Fruit fly (Drosophila melanogaster): ENCODE results near the gene JMJD7.

JMJD7 gene

DNA sequence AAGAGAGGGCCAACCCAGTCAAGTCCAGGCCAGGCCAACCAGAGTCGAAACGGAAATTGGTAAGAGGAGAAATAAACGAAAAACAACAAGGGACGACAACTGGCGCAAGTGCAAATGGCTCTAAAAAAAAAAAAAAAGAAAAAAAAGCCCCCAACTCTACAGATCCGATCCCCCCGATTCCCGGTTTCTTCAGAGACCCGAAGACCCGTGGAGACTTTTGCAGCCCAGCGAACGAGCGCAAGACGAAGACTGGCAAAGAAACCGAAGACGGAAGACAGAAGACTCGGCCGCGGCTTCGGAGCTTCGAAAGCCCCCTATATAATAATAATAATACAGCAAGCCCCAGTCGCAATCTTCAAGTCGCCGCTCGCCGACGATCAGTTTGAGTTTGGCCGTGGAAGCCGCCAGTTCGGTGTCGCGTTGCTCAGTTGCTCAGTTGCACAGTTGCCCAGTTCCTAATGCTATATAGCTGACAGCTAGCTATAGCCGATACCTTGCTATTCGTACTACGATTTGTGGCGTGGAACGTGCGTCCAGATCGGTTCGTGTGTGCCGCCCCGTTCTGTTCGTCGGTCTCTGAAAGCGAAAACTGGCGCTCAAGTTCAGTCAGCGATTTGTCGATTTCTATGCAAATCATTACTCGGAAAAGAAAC lies 44.4 kb upstream of the JMJD7 start (continued):
- 0 out of 2 replicates have a peak, but pooled peaks have one; percentile 24 for TF ChIP-seq unc-4 (GFP tag; IDR thresholded peaks at IDR 0.05; ENCODE audit: partially characterized antibody)
- TF ChIP-seq ato (GFP tag; IDR thresholded peaks at IDR 0.05; ENCODE audit: partially characterized antibody) = no peak
- TF ChIP-seq CG30020 (tag; optimal IDR thresholded peaks at IDR 0.05) = no peak
- TF ChIP-seq CG1832 (GFP tag; optimal IDR thresholded peaks at IDR 0.05) = no peak
- no peak for TF ChIP-seq dmrt99B (tag; optimal IDR thresholded peaks at IDR 0.05)
- TF ChIP-seq CG8765 (GFP tag; IDR thresholded peaks at IDR 0.05) = no peak
- no peak for TF ChIP-seq CG2889 (GFP tag; IDR thresholded peaks at IDR 0.05)
- TF ChIP-seq CG34422 (GFP tag; IDR thresholded peaks at IDR 0.05) = 0 out of 3 replicates have a peak, but pooled peaks have one; percentile 18
- TF ChIP-seq az2 (GFP tag; optimal IDR thresholded peaks at IDR 0.05) = no peak
- no peak for TF ChIP-seq Dref (GFP tag; IDR thresholded peaks at IDR 0.05)
- no peak for TF ChIP-seq pfk (GFP tag; optimal IDR thresholded peaks at IDR 0.05)
- no peak for TF ChIP-seq repo (GFP tag; optimal IDR thresholded peaks at IDR 0.05)
- no peak for TF ChIP-seq CG31441 (GFP tag; IDR thresholded peaks at IDR 0.05)
- TF ChIP-seq Hsf (GFP tag; optimal IDR thresholded peaks at IDR 0.05) = no peak
- no peak for TF ChIP-seq bab2 (GFP tag; optimal IDR thresholded peaks at IDR 0.05)
- TF ChIP-seq B-H2 (GFP tag; optimal IDR thresholded peaks at IDR 0.05) = no peak
- TF ChIP-seq CG6765 (GFP tag; optimal IDR thresholded peaks at IDR 0.05) = no peak
- no peak for TF ChIP-seq nmo (GFP tag; optimal IDR thresholded peaks at IDR 0.05)
- TF ChIP-seq tup (GFP tag; optimal IDR thresholded peaks at IDR 0.05) = no peak
- TF ChIP-seq CG13296 (GFP tag; optimal IDR thresholded peaks at IDR 0.05) = peak; percentile 1
- TF ChIP-seq dan (GFP tag; IDR thresholded peaks at IDR 0.05) = no peak
- TF ChIP-seq CG10959 (GFP tag; IDR thresholded peaks at IDR 0.05) = no peak
- TF ChIP-seq Asciz (GFP tag; optimal IDR thresholded peaks at IDR 0.05) = no peak
- no peak for TF ChIP-seq CG10565 (GFP tag; optimal IDR thresholded peaks at IDR 0.05)
- no peak for TF ChIP-seq CG11093 (GFP tag; IDR thresholded peaks at IDR 0.05)
- no peak for TF ChIP-seq Nf-YC (tag; optimal IDR thresholded peaks at IDR 0.05)
- no peak for TF ChIP-seq hth (optimal IDR thresholded peaks at IDR 0.05)
- TF ChIP-seq Hr51 (GFP tag; optimal IDR thresholded peaks at IDR 0.05) = no peak
- TF ChIP-seq CG10209 (GFP tag; optimal IDR thresholded peaks at IDR 0.05) = no peak
- no peak for TF ChIP-seq CG4707 (GFP tag; optimal IDR thresholded peaks at IDR 0.05)
- no peak for TF ChIP-seq insv (GFP tag; optimal IDR thresholded peaks at IDR 0.05)
- TF ChIP-seq CG18764 (GFP tag; optimal IDR thresholded peaks at IDR 0.05) = no peak
- TF ChIP-seq CG2678 (tag; optimal IDR thresholded peaks at IDR 0.05) = no peak
- TF ChIP-seq tgo (GFP tag; IDR thresholded peaks at IDR 0.05) = no peak
- peak; percentile 40 for TF ChIP-seq sens (GFP tag)
- TF ChIP-seq trh (GFP tag; optimal IDR thresholded peaks at IDR 0.05) = no peak
- no peak for TF ChIP-seq caup (GFP tag; optimal IDR thresholded peaks at IDR 0.05; ENCODE audit: severe bottlenecking)
- TF ChIP-seq CG13287 (GFP tag; IDR thresholded peaks at IDR 0.05; ENCODE audit: partially characterized antibody) = no peak
- no peak for TF ChIP-seq fd102C (GFP tag; optimal IDR thresholded peaks at IDR 0.05)
- no peak for TF ChIP-seq CG10431 (GFP tag; optimal IDR thresholded peaks at IDR 0.05)
- TF ChIP-seq hb (GFP tag; IDR thresholded peaks at IDR 0.05; ENCODE audit: partially characterized antibody) = no peak
- TF ChIP-seq CG42726 (GFP tag; IDR thresholded peaks at IDR 0.05; ENCODE audit: partially characterized antibody) = peak; percentile 46; the same call in 1 of the 2 replicates
- no peak for TF ChIP-seq ewg (GFP tag; optimal IDR thresholded peaks at IDR 0.05)
- TF ChIP-seq btn (GFP tag; optimal IDR thresholded peaks at IDR 0.05) = no peak
- TF ChIP-seq Trl (optimal IDR thresholded peaks at IDR 0.05) = no peak
- TF ChIP-seq Trl (GFP tag; optimal IDR thresholded peaks at IDR 0.05) = no peak
- no peak for TF ChIP-seq CG32772 (GFP tag; IDR thresholded peaks at IDR 0.05)
- no peak for TF ChIP-seq CG11723 (GFP tag; optimal IDR thresholded peaks at IDR 0.05)
- TF ChIP-seq zen2 (GFP tag; IDR thresholded peaks at IDR 0.05; ENCODE audit: partially characterized antibody) = 0 out of 3 replicates have a peak, but pooled peaks have one; percentile 43
- TF ChIP-seq Opbp (GFP tag; IDR thresholded peaks at IDR 0.05; ENCODE audit: partially characterized antibody) = no peak

Measured in whole organism, embryonic.